Fruit fly (Drosophila melanogaster): ENCODE data around the gene CG34132.

DNA sequence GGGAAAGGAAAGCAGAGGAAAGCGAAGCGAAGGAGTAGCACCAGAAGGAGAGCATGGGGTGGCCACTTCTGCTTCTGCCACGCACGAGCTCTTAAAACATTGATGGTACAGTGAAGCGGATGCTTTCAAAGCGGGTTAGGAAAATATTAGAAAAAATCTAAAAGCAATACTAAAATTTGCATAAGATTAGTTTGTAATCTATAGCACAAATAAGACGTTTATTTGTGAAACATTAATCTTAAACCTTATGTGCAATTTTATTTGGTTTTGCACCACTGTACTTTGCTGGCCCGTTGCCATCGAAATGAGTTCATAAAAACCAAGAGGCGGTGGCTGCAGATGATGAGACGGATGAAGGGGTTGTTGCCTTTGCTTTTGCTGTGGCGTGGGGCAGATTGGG is 40.1 kb downstream of the CG34132 start:
- no peak for TF ChIP-seq psq (optimal IDR thresholded peaks at IDR 0.05)
- no peak for TF ChIP-seq pan (optimal IDR thresholded peaks at IDR 0.05)
- TF ChIP-seq CG8478 (optimal IDR thresholded peaks at IDR 0.05): no peak
- peak in 1 of 2 experiments; percentile 19 for TF ChIP-seq EcR (GFP tag; optimal IDR thresholded peaks at IDR 0.05)
- TF ChIP-seq Dll (optimal IDR thresholded peaks at IDR 0.05): no peak
